Worm (Caenorhabditis elegans) whole organism, L4/young adult: ENCODE measurements around the gene F16G10.14.

Experiments used
- W03F9.2 ChIP-seq: fragments of 150-350 bp; optimal IDR thresholded peaks from 2 replicates; lab custom pipeline; 2014; ENCODE audit warnings: missing biosample characterization, missing genetic modification characterization
- dao-5 ChIP-seq: sonication (generic microtip); optimal IDR thresholded peaks from 2 replicates; lab custom pipeline; 2016; ENCODE audit warnings: missing genotype, missing genetic modification characterization, moderate library complexity, missing compliant biosample characterization
- him-1 ChIP-seq: sonication (generic microtip); optimal IDR thresholded peaks from 2 replicates; lab custom pipeline; 2016; ENCODE audit warnings: missing genotype, missing genetic modification reagents, missing genetic modification characterization, missing compliant biosample characterization

ce11 chrII:2352546-2352945 is 46.2 kb downstream of the F16G10.14 start, which contains the start of gene F43C11.10:
- no peak for TF ChIP-seq W03F9.2
- no peak for TF ChIP-seq dao-5 (tag; lab: Kevin White, UChicago)
- no peak for TF ChIP-seq him-1 (tag; lab: Kevin White, UChicago)
